Comparison of ENCODE assay signal across 1 fruit fly cellular context in the genomic region with DNA sequence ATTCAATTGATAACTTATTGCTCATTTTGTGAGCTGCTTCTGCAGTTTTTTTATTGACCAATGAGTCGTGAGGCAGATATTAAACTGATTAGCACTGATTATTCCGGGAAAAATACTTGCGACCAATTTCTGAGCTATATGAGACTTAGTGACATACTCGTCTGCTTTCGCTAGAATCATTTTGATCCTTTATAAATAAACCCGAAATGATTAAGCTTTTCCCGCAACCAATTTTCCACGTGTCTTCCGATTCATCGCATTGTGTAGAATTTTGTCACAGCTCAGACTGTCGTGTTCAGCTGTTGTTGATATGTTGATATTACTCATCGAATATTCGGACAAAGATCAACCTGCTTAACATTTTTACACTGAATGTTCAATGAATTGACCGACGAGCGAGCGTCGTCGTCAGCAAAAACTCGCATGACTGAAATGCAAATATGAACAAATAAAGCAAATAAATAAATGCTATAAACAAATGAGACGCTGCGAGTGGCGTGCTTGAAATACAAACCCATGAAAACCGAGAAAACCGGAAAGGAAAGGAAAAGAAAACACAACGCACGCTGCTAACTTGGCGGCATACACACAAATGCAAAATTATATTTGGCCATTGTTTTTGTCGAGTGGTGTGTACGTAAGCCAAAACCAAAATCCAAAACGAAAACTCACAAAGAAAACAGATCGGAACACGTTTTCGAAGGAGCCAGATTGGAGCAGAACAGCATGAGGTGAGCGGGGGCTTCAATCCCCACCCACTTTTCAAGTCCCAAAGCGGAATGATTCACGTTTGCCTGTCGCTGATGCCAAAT.
TF ChIP-seq lines count a peak whose summit lies in the region.

No protein-coding gene starts in this region.

TF ChIP-seq in whole organism, embryonic, 481 proteins besides CTCF, POLR2A, EP300 and RAD21 (continued from another document and continues in another):
- TF ChIP-seq B-H2 (GFP tag; optimal IDR thresholded peaks at IDR 0.05; lab: Kevin White, UChicago) (peak; percentile 4), Hand (GFP tag; optimal IDR thresholded peaks at IDR 0.05; lab: Kevin White, UChicago) (no peak), psq (GFP tag; optimal IDR thresholded peaks at IDR 0.05; lab: Kevin White, UChicago) (no peak), ftz-f1 (GFP tag; optimal IDR thresholded peaks at IDR 0.05; lab: Kevin White, UChicago) (no peak), tap (tag; optimal IDR thresholded peaks at IDR 0.05; lab: Kevin White, UChicago) (peak; percentile 29), CG4282 (GFP tag; optimal IDR thresholded peaks at IDR 0.05; lab: Kevin White, UChicago) (no peak), fu2 (GFP tag; optimal IDR thresholded peaks at IDR 0.05; lab: Kevin White, UChicago) (no peak), tin (GFP tag; optimal IDR thresholded peaks at IDR 0.05; lab: Kevin White, UChicago) (no peak), CG8944 (GFP tag; optimal IDR thresholded peaks at IDR 0.05; lab: Kevin White, UChicago) (no peak), CG12769 (tag; optimal IDR thresholded peaks at IDR 0.05; lab: Kevin White, UChicago) (peak; percentile 38), Xrp1 (GFP tag; IDR thresholded peaks at IDR 0.05; lab: Robert Waterston, UW) (no peak), CG12299 (tag; optimal IDR thresholded peaks at IDR 0.05; lab: Kevin White, UChicago) (no peak), dmrt11E (tag; optimal IDR thresholded peaks at IDR 0.05; lab: Kevin White, UChicago) (no peak), crol (GFP tag; IDR thresholded peaks at IDR 0.05; lab: Robert Waterston, UW) (no peak), CG43689 (GFP tag; IDR thresholded peaks at IDR 0.05; lab: Robert Waterston, UW) (no peak), Ada2b (GFP tag; IDR thresholded peaks at IDR 0.05; lab: Robert Waterston, UW) (no peak), CG3847 (GFP tag; IDR thresholded peaks at IDR 0.05; lab: Robert Waterston, UW) (0 out of 2 replicates have a peak, but pooled peaks have one; percentile 6), klu (GFP tag; IDR thresholded peaks at IDR 0.05; lab: Robert Waterston, UW) (no peak), CG14050 (GFP tag; IDR thresholded peaks at IDR 0.05; lab: Robert Waterston, UW) (no peak), Abd-B (GFP tag; optimal IDR thresholded peaks at IDR 0.05; lab: Kevin White, UChicago) (no peak), CG10274 (GFP tag; optimal IDR thresholded peaks at IDR 0.05; lab: Kevin White, UChicago) (no peak), ash1 (GFP tag; optimal IDR thresholded peaks at IDR 0.05; lab: Kevin White, UChicago) (no peak), CG10979 (tag; optimal IDR thresholded peaks at IDR 0.05; lab: Kevin White, UChicago) (no peak), Stat92E (GFP tag; optimal IDR thresholded peaks at IDR 0.05; lab: Kevin White, UChicago) (no peak), mirr (GFP tag; optimal IDR thresholded peaks at IDR 0.05; lab: Kevin White, UChicago) (peak; percentile 60), sens-2 (GFP tag; IDR thresholded peaks at IDR 0.05; lab: Robert Waterston, UW) (no peak), bsh (GFP tag; optimal IDR thresholded peaks at IDR 0.05; lab: Kevin White, UChicago) (peak in 1 of 2 experiments; percentile 22), sr (GFP tag; IDR thresholded peaks at IDR 0.05; lab: Robert Waterston, UW) (no peak), CG17361 (GFP tag; IDR thresholded peaks at IDR 0.05; lab: Robert Waterston, UW) (no peak), CG8359 (GFP tag; optimal IDR thresholded peaks at IDR 0.05; lab: Kevin White, UChicago; ENCODE audit: borderline replicate concordance) (no peak), CG6854 (GFP tag; optimal IDR thresholded peaks at IDR 0.05; lab: Kevin White, UChicago) (no peak), schlank (tag; optimal IDR thresholded peaks at IDR 0.05; lab: Kevin White, UChicago) (no peak), CG9932 (GFP tag; IDR thresholded peaks at IDR 0.05; lab: Robert Waterston, UW) (no peak), az2 (GFP tag; optimal IDR thresholded peaks at IDR 0.05; lab: Kevin White, UChicago) (no peak), Fer1 (GFP tag; optimal IDR thresholded peaks at IDR 0.05; lab: Kevin White, UChicago) (peak; percentile 48), Sox102F (GFP tag; optimal IDR thresholded peaks at IDR 0.05; lab: Kevin White, UChicago) (peak; percentile 12), Hr51 (GFP tag; optimal IDR thresholded peaks at IDR 0.05; lab: Kevin White, UChicago) (no peak), yki (optimal IDR thresholded peaks at IDR 0.05; lab: Kevin White, UChicago) (no peak), seq (GFP tag; IDR thresholded peaks at IDR 0.05; lab: Robert Waterston, UW) (no peak), ttk (GFP tag; IDR thresholded peaks at IDR 0.05; lab: Robert Waterston, UW) (no peak), Blimp-1 (GFP tag; optimal IDR thresholded peaks at IDR 0.05; lab: Kevin White, UChicago) (peak; percentile 26), pfk (GFP tag; optimal IDR thresholded peaks at IDR 0.05; lab: Kevin White, UChicago) (no peak), CG10654 (GFP tag; optimal IDR thresholded peaks at IDR 0.05; lab: Kevin White, UChicago) (no peak), CG8924 (tag; optimal IDR thresholded peaks at IDR 0.05; lab: Kevin White, UChicago) (peak; percentile 41), odd (GFP tag; optimal IDR thresholded peaks at IDR 0.05; lab: Kevin White, UChicago) (no peak), CG15073 (GFP tag; optimal IDR thresholded peaks at IDR 0.05; lab: Kevin White, UChicago) (no peak), Hr78 (GFP tag; optimal IDR thresholded peaks at IDR 0.05; lab: Kevin White, UChicago) (no peak), CG6813 (GFP tag; optimal IDR thresholded peaks at IDR 0.05; lab: Kevin White, UChicago) (peak; percentile 52), ato (GFP tag; IDR thresholded peaks at IDR 0.05; lab: Robert Waterston, UW; ENCODE audit: partially characterized antibody) (no peak), CG12236 (GFP tag; optimal IDR thresholded peaks at IDR 0.05; lab: Kevin White, UChicago) (no peak), CG7963 (GFP tag; IDR thresholded peaks at IDR 0.05; lab: Robert Waterston, UW; ENCODE audit: partially characterized antibody) (no peak), CG17359 (tag; optimal IDR thresholded peaks at IDR 0.05; lab: Kevin White, UChicago) (peak; percentile 56), sqz (GFP tag; optimal IDR thresholded peaks at IDR 0.05; lab: Kevin White, UChicago) (no peak), CG6272 (GFP tag; IDR thresholded peaks at IDR 0.05; lab: Robert Waterston, UW) (no peak), bcd (GFP tag; optimal IDR thresholded peaks at IDR 0.05; lab: Kevin White, UChicago) (no peak), bab2 (GFP tag; optimal IDR thresholded peaks at IDR 0.05; lab: Kevin White, UChicago) (peak; percentile 7), cas (GFP tag; IDR thresholded peaks at IDR 0.05; lab: Robert Waterston, UW) (no peak), NC2β (GFP tag; optimal IDR thresholded peaks at IDR 0.05; lab: Kevin White, UChicago) (no peak), CG10565 (GFP tag; optimal IDR thresholded peaks at IDR 0.05; lab: Kevin White, UChicago) (no peak), Gug (GFP tag; IDR thresholded peaks at IDR 0.05; lab: Robert Waterston, UW) (no peak), CG17568 (GFP tag; optimal IDR thresholded peaks at IDR 0.05; lab: Kevin White, UChicago) (peak; percentile 27), dysf (GFP tag; IDR thresholded peaks at IDR 0.05; lab: Robert Waterston, UW) (no peak), amos (GFP tag; IDR thresholded peaks at IDR 0.05; lab: Robert Waterston, UW; ENCODE audit: partially characterized antibody) (no peak), Sry-δ (GFP tag; optimal IDR thresholded peaks at IDR 0.05; lab: Kevin White, UChicago) (no peak), CG3838 (GFP tag; optimal IDR thresholded peaks at IDR 0.05; lab: Kevin White, UChicago) (no peak), tup (GFP tag; optimal IDR thresholded peaks at IDR 0.05; lab: Kevin White, UChicago) (no peak), hkb (optimal IDR thresholded peaks at IDR 0.05; lab: Kevin White, UChicago) (no peak), hkb (GFP tag; IDR thresholded peaks at IDR 0.05; lab: Robert Waterston, UW) (no peak), br (optimal IDR thresholded peaks at IDR 0.05; lab: Kevin White, UChicago) (no peak), CG13296 (GFP tag; optimal IDR thresholded peaks at IDR 0.05; lab: Kevin White, UChicago) (peak; percentile 43), stc (GFP tag; IDR thresholded peaks at IDR 0.05; lab: Robert Waterston, UW) (peak; percentile 43; the same call in 1 of the 2 replicates), nom (GFP tag; optimal IDR thresholded peaks at IDR 0.05; lab: Kevin White, UChicago) (no peak), C15 (GFP tag; IDR thresholded peaks at IDR 0.05; lab: Robert Waterston, UW) (no peak), nerfin-1 (tag; optimal IDR thresholded peaks at IDR 0.05; lab: Kevin White, UChicago) (no peak), HLH4C (GFP tag; IDR thresholded peaks at IDR 0.05; lab: Robert Waterston, UW; ENCODE audit: partially characterized antibody) (no peak), CG9609 (GFP tag; optimal IDR thresholded peaks at IDR 0.05; lab: Kevin White, UChicago) (no peak), CG14667 (GFP tag; IDR thresholded peaks at IDR 0.05; lab: Robert Waterston, UW) (no peak), ems (GFP tag; optimal IDR thresholded peaks at IDR 0.05; lab: Kevin White, UChicago) (no peak), CG11696 (GFP tag; IDR thresholded peaks at IDR 0.05; lab: Robert Waterston, UW) (no peak), CG13123 (GFP tag; optimal IDR thresholded peaks at IDR 0.05; lab: Kevin White, UChicago) (no peak), CG9876 (GFP tag; optimal IDR thresholded peaks at IDR 0.05; lab: Kevin White, UChicago) (no peak), CG18011 (GFP tag; optimal IDR thresholded peaks at IDR 0.05; lab: Kevin White, UChicago) (no peak), ase (GFP tag; IDR thresholded peaks at IDR 0.05; lab: Robert Waterston, UW) (no peak), Awh (GFP tag; IDR thresholded peaks at IDR 0.05; lab: Robert Waterston, UW) (no peak), CG33213 (GFP tag; optimal IDR thresholded peaks at IDR 0.05; lab: Kevin White, UChicago) (no peak), dpn (GFP tag; optimal IDR thresholded peaks at IDR 0.05; lab: Kevin White, UChicago) (no peak), bbx (GFP tag; IDR thresholded peaks at IDR 0.05; lab: Robert Waterston, UW; ENCODE audit: partially characterized antibody) (no peak), Opbp (GFP tag; IDR thresholded peaks at IDR 0.05; lab: Robert Waterston, UW; ENCODE audit: partially characterized antibody) (no peak), ranshi (GFP tag; IDR thresholded peaks at IDR 0.05; lab: Robert Waterston, UW) (no peak), Taf1 (GFP tag; IDR thresholded peaks at IDR 0.05; lab: Robert Waterston, UW) (no peak), chinmo (GFP tag; IDR thresholded peaks at IDR 0.05; lab: Robert Waterston, UW; ENCODE audit: partially characterized antibody) (peak; percentile 76; the same call in 1 of the 4 replicates), CG15601 (tag; optimal IDR thresholded peaks at IDR 0.05; lab: Kevin White, UChicago) (peak; percentile 25), Atf-2 (GFP tag; optimal IDR thresholded peaks at IDR 0.05; lab: Kevin White, UChicago) (no peak), fd3F (GFP tag; optimal IDR thresholded peaks at IDR 0.05; lab: Kevin White, UChicago) (no peak), CG1233 (GFP tag; optimal IDR thresholded peaks at IDR 0.05; lab: Kevin White, UChicago) (no peak), CG16813 (GFP tag; IDR thresholded peaks at IDR 0.05; lab: Robert Waterston, UW; ENCODE audit: partially characterized antibody) (no peak), pho (GFP tag; optimal IDR thresholded peaks at IDR 0.05; lab: Kevin White, UChicago) (no peak), CG4820 (GFP tag; optimal IDR thresholded peaks at IDR 0.05; lab: Kevin White, UChicago) (no peak), pan (optimal IDR thresholded peaks at IDR 0.05; lab: Kevin White, UChicago) (no peak), pan (GFP tag; optimal IDR thresholded peaks at IDR 0.05 in 1 of 2, IDR thresholded peaks at IDR 0.05 in 1 of 2) (no peak), CG11695 (GFP tag; IDR thresholded peaks at IDR 0.05; lab: Robert Waterston, UW) (no peak), Fer3 (tag; optimal IDR thresholded peaks at IDR 0.05; lab: Kevin White, UChicago) (peak; percentile 33), trem (tag; optimal IDR thresholded peaks at IDR 0.05; lab: Kevin White, UChicago) (no peak), Dref (GFP tag; IDR thresholded peaks at IDR 0.05; lab: Robert Waterston, UW) (no peak), shn (GFP tag; optimal IDR thresholded peaks at IDR 0.05; lab: Kevin White, UChicago) (no peak), CG15011 (GFP tag; optimal IDR thresholded peaks at IDR 0.05; lab: Kevin White, UChicago) (peak; percentile 42), CG12744 (GFP tag; optimal IDR thresholded peaks at IDR 0.05; lab: Kevin White, UChicago) (no peak), trh (GFP tag; optimal IDR thresholded peaks at IDR 0.05; lab: Kevin White, UChicago) (no peak), sob (GFP tag; IDR thresholded peaks at IDR 0.05; lab: Robert Waterston, UW) (peak; percentile 31; the same call in 1 of the 2 replicates), CG1832 (GFP tag; optimal IDR thresholded peaks at IDR 0.05; lab: Kevin White, UChicago) (no peak), jing (GFP tag; optimal IDR thresholded peaks at IDR 0.05; lab: Kevin White, UChicago) (no peak), CG9727 (GFP tag; optimal IDR thresholded peaks at IDR 0.05; lab: Kevin White, UChicago) (no peak), wek (GFP tag; optimal IDR thresholded peaks at IDR 0.05; lab: Kevin White, UChicago) (peak; percentile 57), h (optimal IDR thresholded peaks at IDR 0.05; lab: Kevin White, UChicago) (no peak), Dfd (GFP tag; optimal IDR thresholded peaks at IDR 0.05; lab: Kevin White, UChicago) (no peak), Asciz (GFP tag; optimal IDR thresholded peaks at IDR 0.05; lab: Kevin White, UChicago) (peak; percentile 70), Hmx (GFP tag; optimal IDR thresholded peaks at IDR 0.05; lab: Kevin White, UChicago) (no peak), al (GFP tag; IDR thresholded peaks at IDR 0.05; lab: Robert Waterston, UW) (no peak), CG12391 (tag; optimal IDR thresholded peaks at IDR 0.05; lab: Kevin White, UChicago) (no peak), BtbVII (GFP tag; optimal IDR thresholded peaks at IDR 0.05; lab: Kevin White, UChicago) (no peak), CG11560 (tag; IDR thresholded peaks at IDR 0.05; lab: Robert Waterston, UW) (no peak), grn (GFP tag; optimal IDR thresholded peaks at IDR 0.05; lab: Kevin White, UChicago) (no peak), Antp (GFP tag; optimal IDR thresholded peaks at IDR 0.05; lab: Kevin White, UChicago) (no peak), CG10267 (tag; optimal IDR thresholded peaks at IDR 0.05; lab: Kevin White, UChicago) (no peak), CG13775 (GFP tag; optimal IDR thresholded peaks at IDR 0.05; lab: Kevin White, UChicago) (no peak), CG1529 (GFP tag; optimal IDR thresholded peaks at IDR 0.05; lab: Kevin White, UChicago) (no peak), YL-1 (GFP tag; optimal IDR thresholded peaks at IDR 0.05; lab: Kevin White, UChicago) (no peak), CG9817 (tag; optimal IDR thresholded peaks at IDR 0.05; lab: Kevin White, UChicago) (no peak)
